Fruit fly (Drosophila melanogaster) whole organism, adult: ENCODE results near the gene CG6356.

Experiments
- CG11617 ChIP-seq: fragments of 200-800 bp; sonication (Bioruptor generic); optimal IDR thresholded peaks from 2 replicates; lab custom pipeline; 2017; ENCODE audit warnings: mild to moderate bottlenecking, missing biosample characterization, missing genetic modification reagents, missing genetic modification characterization
- CG12768 ChIP-seq: fragments of 200-800 bp; sonication (Bioruptor generic); optimal IDR thresholded peaks from 2 replicates; lab custom pipeline; 2017; ENCODE audit warnings: missing biosample characterization, missing genetic modification characterization, mild to moderate bottlenecking, moderate library complexity, missing genetic modification reagents
- CG14711 ChIP-seq: fragments of 200-800 bp; sonication (Bioruptor generic); optimal IDR thresholded peaks from 2 replicates; lab custom pipeline; 2018; ENCODE audit warnings: missing biosample characterization, mild to moderate bottlenecking, missing genetic modification characterization, moderate library complexity
- CG1620 ChIP-seq: fragments of 200-800 bp; sonication (Bioruptor generic); optimal IDR thresholded peaks from 2 replicates; lab custom pipeline; 2016; ENCODE audit warnings: missing biosample characterization, missing genetic modification characterization
- CG33017 ChIP-seq: fragments of 200-800 bp; sonication (Bioruptor generic); optimal IDR thresholded peaks from 2 replicates; lab custom pipeline; 2018; ENCODE audit warnings: missing biosample characterization, mild to moderate bottlenecking, missing genetic modification characterization, moderate library complexity
- CG5204 ChIP-seq: fragments of 200-800 bp; sonication (Bioruptor generic); optimal IDR thresholded peaks from 2 replicates; lab custom pipeline; 2016; ENCODE audit warnings: missing biosample characterization, missing genetic modification characterization
- Crg-1 ChIP-seq: fragments of 200-800 bp; sonication (Bioruptor generic); optimal IDR thresholded peaks from 2 replicates; lab custom pipeline; 2016; ENCODE audit warnings: missing biosample characterization, missing genetic modification characterization
- Hr96 ChIP-seq: fragments of 200-800 bp; sonication (Bioruptor generic); optimal IDR thresholded peaks from 2 replicates; lab custom pipeline; 2016; ENCODE audit warnings: missing biosample characterization, missing genetic modification characterization
- Mnt ChIP-seq: fragments of 200-800 bp; sonication (Bioruptor generic); optimal IDR thresholded peaks from 2 replicates; lab custom pipeline; 2016; ENCODE audit warnings: missing biosample characterization, mild to moderate bottlenecking, missing genetic modification characterization
- cnc ChIP-seq, 2 experiments: fragments of >200 bp; optimal IDR thresholded peaks; 2 replicates each; lab custom pipeline; 2017
- kay ChIP-seq: fragments of 200-800 bp; sonication (Bioruptor generic); peaks from one replicate; lab custom pipeline; 2016; ENCODE audit warnings: missing biosample characterization, missing genetic modification characterization, borderline replicate concordance
- ovo ChIP-seq: fragments of 200-800 bp; sonication (Bioruptor generic); optimal IDR thresholded peaks from 2 replicates; lab custom pipeline; 2016; ENCODE audit warnings: missing biosample characterization, missing genetic modification characterization
- pad ChIP-seq: fragments of 200-800 bp; sonication (Bioruptor generic); optimal IDR thresholded peaks from 3 replicates; lab custom pipeline; 2017; ENCODE audit warnings: missing biosample characterization, missing genetic modification characterization, mild to moderate bottlenecking, moderate library complexity, missing genetic modification reagents

DNA sequence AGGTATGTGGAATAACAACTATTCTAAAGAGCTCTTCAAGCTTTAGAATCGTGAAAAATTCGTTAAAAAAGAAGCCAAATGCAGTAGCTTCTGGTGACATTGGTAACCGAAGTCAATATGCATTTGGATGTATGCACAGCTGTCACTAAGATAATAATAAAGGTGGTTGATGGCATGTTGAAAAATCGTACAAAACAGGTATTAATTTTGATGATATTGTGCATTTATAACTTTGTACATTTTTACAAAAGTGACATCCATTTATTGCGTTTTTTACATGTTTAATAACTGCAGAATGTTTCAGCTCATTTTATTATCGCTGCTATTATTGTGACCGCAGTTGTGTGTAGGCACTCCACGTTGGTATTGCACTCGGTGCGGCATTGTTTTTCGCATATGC is 17.8 kb downstream of the CG6356 start:
- TF ChIP-seq CG5204 (GFP tag; lab: Kevin White, UChicago) (no peak), kay (GFP tag; lab: Kevin White, UChicago) (no peak), Hr96 (GFP tag; lab: Kevin White, UChicago) (no peak), CG33017 (tag; lab: Kevin White, UChicago) (no peak), Crg-1 (GFP tag; lab: Kevin White, UChicago) (no peak), CG12768 (GFP tag; lab: Kevin White, UChicago) (no peak), CG1620 (GFP tag; lab: Kevin White, UChicago) (no peak), cnc (optimal IDR thresholded peaks at IDR 0.05; lab: Kevin White, UChicago) (no peak), CG14711 (tag; lab: Kevin White, UChicago) (no peak), ovo (GFP tag; lab: Kevin White, UChicago) (no peak), Mnt (GFP tag; lab: Kevin White, UChicago) (no peak), CG11617 (GFP tag; lab: Kevin White, UChicago) (no peak), pad (no peak)
